Worm (Caenorhabditis elegans) whole organism, L3 larva: ENCODE results near the gene Y39B6A.69.
A peak's percentile ranks its signal among the peaks of the same experiment; 100 is the strongest.

ENCODE experiments used
- aly-2 ChIP-seq: fragments of 150-350 bp; optimal IDR thresholded peaks from 2 replicates; lab custom pipeline; 2014; ENCODE audit warnings: missing biosample characterization, missing genetic modification characterization
- ama-1 ChIP-seq: fragments of 150-350 bp; optimal IDR thresholded peaks from 2 replicates; lab custom pipeline; 2018
- ceh-16 ChIP-seq: sonication (generic microtip); optimal IDR thresholded peaks from 2 replicates; lab custom pipeline; 2017; ENCODE audit warnings: missing biosample characterization, missing genetic modification characterization
- lin-39 ChIP-seq: fragments of 150-350 bp; optimal IDR thresholded peaks from 2 replicates; lab custom pipeline; 2018; ENCODE audit warnings: missing biosample characterization, missing genetic modification reagents, missing genetic modification characterization
- mdl-1 ChIP-seq: fragments of 150-350 bp; optimal IDR thresholded peaks from 2 replicates; lab custom pipeline; 2014; ENCODE audit warnings: missing biosample characterization, missing genetic modification characterization
- nfya-1 ChIP-seq: sonication (generic microtip); optimal IDR thresholded peaks from 2 replicates; lab custom pipeline; 2017; ENCODE audit warnings: missing genetic modification characterization, mild to moderate bottlenecking, missing compliant biosample characterization, antibody characterized with exemption, moderate library complexity; ENCODE audit not compliant: insufficient read depth
- nhr-11 ChIP-seq: fragments of 150-350 bp; optimal IDR thresholded peaks from 2 replicates; lab custom pipeline; 2014; ENCODE audit warnings: missing biosample characterization, missing genetic modification characterization
- nhr-28 ChIP-seq: fragments of 150-350 bp; optimal IDR thresholded peaks from 2 replicates; lab custom pipeline; 2014; ENCODE audit warnings: missing biosample characterization, missing genetic modification characterization
- nhr-67 ChIP-seq: fragments of 150-350 bp; optimal IDR thresholded peaks from 2 replicates; lab custom pipeline; 2014; ENCODE audit warnings: missing biosample characterization, missing genetic modification characterization
- nhr-76 ChIP-seq: fragments of 150-350 bp; sonication (generic microtip); optimal IDR thresholded peaks from 5 replicates; lab custom pipeline; 2014; ENCODE audit warnings: missing biosample characterization, missing genetic modification characterization
- pqm-1 ChIP-seq: fragments of 150-350 bp; optimal IDR thresholded peaks from 2 replicates; lab custom pipeline; 2017; ENCODE audit warnings: missing biosample characterization, missing genetic modification characterization, inconsistent platforms
- unc-62 ChIP-seq: fragments of 150-350 bp; sonication (generic microtip); optimal IDR thresholded peaks from 4 replicates; lab custom pipeline; 2014; ENCODE audit warnings: missing biosample characterization, missing genetic modification reagents, missing genetic modification characterization
- ztf-11 ChIP-seq: fragments of 150-350 bp; optimal IDR thresholded peaks from 2 replicates; lab custom pipeline; 2014; ENCODE audit warnings: missing biosample characterization, missing genetic modification characterization
- ztf-4 ChIP-seq: fragments of 150-350 bp; optimal IDR thresholded peaks from 2 replicates; lab custom pipeline; 2014; ENCODE audit warnings: missing biosample characterization, missing genetic modification characterization

ce11 chrV:19125812-19126211 is 26.4 kb downstream of the Y39B6A.69 start:
- TF ChIP-seq lin-39 (tag; lab: Kevin White, UChicago) (peak; percentile 87), nhr-76 (tag; lab: Kevin White, UChicago) (no peak), mdl-1 (tag; lab: Kevin White, UChicago) (no peak), nhr-11 (tag; lab: Kevin White, UChicago) (no peak), unc-62 (no peak), ztf-11 (tag; lab: Kevin White, UChicago) (no peak), nhr-28 (tag; lab: Kevin White, UChicago) (no peak), ceh-16 (tag; lab: Kevin White, UChicago) (no peak), pqm-1 (tag; lab: Kevin White, UChicago) (no peak), ama-1 (lab: Kevin White, UChicago) (no peak), aly-2 (no peak), nfya-1 (peak; percentile 63), ztf-4 (tag; lab: Kevin White, UChicago) (no peak), nhr-67 (tag; lab: Kevin White, UChicago) (no peak)
